Worm (Caenorhabditis elegans): Measurements from ENCODE around the gene C32H11.4.

- TF ChIP-seq W03F9.2 (tag; optimal IDR thresholded peaks at IDR 0.05): no peak
- TF ChIP-seq him-1 (tag; optimal IDR thresholded peaks at IDR 0.05): no peak
- TF ChIP-seq dao-5 (tag; optimal IDR thresholded peaks at IDR 0.05): no peak
Measured at ce11 chrIV:12971994-12972520, 51.0 kb downstream of the C32H11.4 start.
